Fruit fly (Drosophila melanogaster): ENCODE measurements around the gene wol.

Gene wol

DNA sequence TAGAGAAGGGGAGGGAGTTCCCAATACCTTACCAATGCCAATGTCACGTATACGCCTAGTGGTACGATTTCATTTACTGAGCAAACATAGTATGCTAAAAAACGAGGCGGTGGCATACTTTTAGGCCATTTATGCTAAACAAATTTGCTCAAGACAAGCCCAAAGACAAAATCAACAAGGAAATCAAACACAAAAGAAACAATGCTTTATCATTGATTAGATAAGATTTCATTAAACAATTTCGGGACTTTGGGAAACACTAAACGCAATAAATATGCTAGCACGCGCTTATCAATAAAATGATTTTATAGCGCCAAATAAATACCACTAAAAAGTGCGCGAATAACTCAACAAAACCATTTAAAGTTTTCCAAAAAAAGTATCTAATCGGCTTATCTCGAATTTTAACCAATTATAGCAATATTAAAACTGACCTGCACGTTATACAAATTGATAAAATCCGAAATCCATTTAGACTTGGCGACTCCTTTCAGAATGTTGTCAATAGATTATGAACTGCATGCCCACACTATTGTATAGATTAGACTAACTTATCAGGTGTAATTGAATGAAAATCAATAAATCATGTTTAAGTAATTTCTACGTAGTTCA, 47.9 kb upstream of the wol start (continued):
- peak; percentile 31 for TF ChIP-seq Hey (tag; optimal IDR thresholded peaks at IDR 0.05)
- no peak for TF ChIP-seq Adf1 (GFP tag; IDR thresholded peaks at IDR 0.05)
- no peak for TF ChIP-seq Aef1 (GFP tag; IDR thresholded peaks at IDR 0.05)
- TF ChIP-seq Atf6 (GFP tag; IDR thresholded peaks at IDR 0.05) = peak; percentile 76
- TF ChIP-seq gce (GFP tag; IDR thresholded peaks at IDR 0.05) = no peak; the same call in 2 of the 3 replicates
- no peak for TF ChIP-seq Lim3 (GFP tag; IDR thresholded peaks at IDR 0.05)
- TF ChIP-seq Dfd (GFP tag; optimal IDR thresholded peaks at IDR 0.05) = no peak
- TF ChIP-seq al (GFP tag; IDR thresholded peaks at IDR 0.05) = no peak
- TF ChIP-seq lilli (GFP tag; optimal IDR thresholded peaks at IDR 0.05) = no peak
- no peak for TF ChIP-seq CG8944 (GFP tag; optimal IDR thresholded peaks at IDR 0.05)
- no peak for TF ChIP-seq chn (GFP tag; optimal IDR thresholded peaks at IDR 0.05)
- TF ChIP-seq toy (GFP tag; IDR thresholded peaks at IDR 0.05) = no peak
- TF ChIP-seq br (optimal IDR thresholded peaks at IDR 0.05) = no peak
- TF ChIP-seq Dad (GFP tag; optimal IDR thresholded peaks at IDR 0.05) = no peak
- TF ChIP-seq cato (GFP tag; optimal IDR thresholded peaks at IDR 0.05; ENCODE audit: borderline replicate concordance) = no peak
- no peak; the same call in 2 of the 3 replicates for TF ChIP-seq ci (GFP tag; IDR thresholded peaks at IDR 0.05)
- TF ChIP-seq CG10543 (GFP tag; optimal IDR thresholded peaks at IDR 0.05) = peak; percentile 51
- TF ChIP-seq D19B (GFP tag; optimal IDR thresholded peaks at IDR 0.05) = no peak
- no peak for TF ChIP-seq Scr (GFP tag; IDR thresholded peaks at IDR 0.05; ENCODE audit: partially characterized antibody)
- no peak for TF ChIP-seq sna (GFP tag; IDR thresholded peaks at IDR 0.05; ENCODE audit: partially characterized antibody)
- no peak for TF ChIP-seq CG7745 (tag; optimal IDR thresholded peaks at IDR 0.05)
- no peak for TF ChIP-seq CG17802 (tag; optimal IDR thresholded peaks at IDR 0.05)
- TF ChIP-seq odd (GFP tag; optimal IDR thresholded peaks at IDR 0.05) = peak; percentile 69
- peak; percentile 42 for TF ChIP-seq Sox102F (GFP tag; optimal IDR thresholded peaks at IDR 0.05)
- TF ChIP-seq CG4424 (GFP tag; optimal IDR thresholded peaks at IDR 0.05) = no peak
- no peak for TF ChIP-seq CG15601 (tag; optimal IDR thresholded peaks at IDR 0.05)
- no peak; the same call in 1 of the 2 replicates for TF ChIP-seq Awh (GFP tag; IDR thresholded peaks at IDR 0.05)
- no peak for TF ChIP-seq Hr3 (GFP tag; optimal IDR thresholded peaks at IDR 0.05)
- no peak for TF ChIP-seq Fer2 (tag; optimal IDR thresholded peaks at IDR 0.05)
- no peak for TF ChIP-seq crc (GFP tag; optimal IDR thresholded peaks at IDR 0.05)
- TF ChIP-seq ken (GFP tag; IDR thresholded peaks at IDR 0.05) = no peak
- peak; percentile 33 for TF ChIP-seq CoRest (tag; optimal IDR thresholded peaks at IDR 0.05)
- TF ChIP-seq oc (tag; optimal IDR thresholded peaks at IDR 0.05) = no peak
- TF ChIP-seq dpn (GFP tag; optimal IDR thresholded peaks at IDR 0.05) = peak in 1 of 2 experiments; percentile 21
- no peak for TF ChIP-seq psq (GFP tag; optimal IDR thresholded peaks at IDR 0.05)
- TF ChIP-seq kni (GFP tag; optimal IDR thresholded peaks at IDR 0.05) = no peak
- no peak for TF ChIP-seq CG2129 (GFP tag; IDR thresholded peaks at IDR 0.05; ENCODE audit: partially characterized antibody)
- TF ChIP-seq Asciz (GFP tag; optimal IDR thresholded peaks at IDR 0.05) = peak; percentile 39
- no peak for TF ChIP-seq ttk (GFP tag; IDR thresholded peaks at IDR 0.05)
- no peak for TF ChIP-seq CG11696 (GFP tag; IDR thresholded peaks at IDR 0.05)
- TF ChIP-seq Elba2 (GFP tag; optimal IDR thresholded peaks at IDR 0.05) = no peak
- peak; percentile 35 for TF ChIP-seq CG5180 (GFP tag; optimal IDR thresholded peaks at IDR 0.05)
- no peak for TF ChIP-seq kay (GFP tag; optimal IDR thresholded peaks at IDR 0.05)
- no peak for TF ChIP-seq CG43689 (GFP tag; IDR thresholded peaks at IDR 0.05)
- no peak for TF ChIP-seq CG3838 (GFP tag; optimal IDR thresholded peaks at IDR 0.05)
- TF ChIP-seq lov (optimal IDR thresholded peaks at IDR 0.05) = no peak
- TF ChIP-seq lov (GFP tag; IDR thresholded peaks at IDR 0.05) = no peak
- TF ChIP-seq gcm2 (GFP tag; optimal IDR thresholded peaks at IDR 0.05) = no peak
- TF ChIP-seq Blimp-1 (GFP tag; optimal IDR thresholded peaks at IDR 0.05) = no peak
- TF ChIP-seq exex (tag; optimal IDR thresholded peaks at IDR 0.05) = peak; percentile 88
- TF ChIP-seq CG30431 (GFP tag; optimal IDR thresholded peaks at IDR 0.05) = no peak
- no peak for TF ChIP-seq en (GFP tag; optimal IDR thresholded peaks at IDR 0.05)
